Worm (Caenorhabditis elegans) whole organism, early embryonic: ENCODE data around the gene srj-4.

Experiments used
- aly-1 ChIP-seq: sonication (generic microtip); optimal IDR thresholded peaks from 2 replicates; lab custom pipeline; 2016; ENCODE audit warnings: missing genetic modification characterization, missing compliant biosample characterization
- ama-1 ChIP-seq: fragments of 150-350 bp; optimal IDR thresholded peaks from 2 replicates; lab custom pipeline; 2014
- ceh-13 ChIP-seq: fragments of 200-800 bp; sonication (Bioruptor generic); optimal IDR thresholded peaks from 2 replicates; lab custom pipeline; 2018; ENCODE audit warnings: mild to moderate bottlenecking, missing genetic modification characterization, missing compliant biosample characterization
- ceh-36 ChIP-seq: sonication (generic microtip); optimal IDR thresholded peaks from 2 replicates; lab custom pipeline; 2016; ENCODE audit warnings: missing genetic modification characterization, inconsistent platforms, missing compliant biosample characterization
- scrt-1 ChIP-seq: fragments of 200-800 bp; sonication (Bioruptor generic); IDR thresholded peaks from 2 replicates; pipeline ENCODE4 v1.3.6; 2022; ENCODE audit warnings: missing genetic modification characterization, missing compliant biosample characterization
- tbx-11 ChIP-seq: fragments of 200-800 bp; sonication (Bioruptor generic); IDR thresholded peaks from 2 replicates; pipeline ENCODE4 v1.3.6; 2022; ENCODE audit warnings: missing genetic modification characterization, missing compliant biosample characterization
- tbx-37 ChIP-seq: fragments of 200-800 bp; sonication (Bioruptor generic); conservative IDR thresholded peaks from 2 replicates; pipeline ENCODE4 v1.3.6; 2022; ENCODE audit warnings: missing genetic modification reagents, missing genetic modification characterization, missing compliant biosample characterization

DNA sequence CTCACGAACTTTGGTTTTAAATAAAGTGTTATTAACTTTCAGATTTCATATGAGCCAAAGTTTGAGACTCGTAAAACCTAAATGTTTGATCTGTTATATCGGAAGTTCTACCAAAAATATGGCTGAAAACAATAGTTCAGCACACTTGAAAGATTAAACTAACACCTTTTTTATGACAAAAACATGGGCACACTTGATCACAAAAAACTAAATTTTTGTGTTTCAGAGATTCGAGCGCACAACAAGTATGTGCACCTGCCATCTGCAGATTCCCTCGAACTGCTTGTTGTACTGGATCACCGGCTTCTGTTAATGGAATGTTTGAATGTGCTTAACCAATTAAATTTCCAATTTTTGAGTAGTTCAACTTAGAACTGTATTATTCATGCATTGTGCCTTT is 9.2 kb upstream of the srj-4 start:
- no peak for TF ChIP-seq ceh-13 (GFP tag; lab: Kevin White, UChicago)
- TF ChIP-seq tbx-37 (GFP tag; lab: Robert Waterston, UW) = no peak
- TF ChIP-seq scrt-1 (GFP tag; lab: Robert Waterston, UW) = no peak
- TF ChIP-seq tbx-11 = no peak
- no peak for TF ChIP-seq aly-1
- no peak for TF ChIP-seq ama-1
- TF ChIP-seq ceh-36 (tag; lab: Kevin White, UChicago) = no peak
